Fruit fly (Drosophila melanogaster) S2 (cell line): ENCODE measurements around the gene Rap1.

ENCODE experiments used
- CG8478 ChIP-seq: fragments of >200 bp; optimal IDR thresholded peaks from 2 replicates; lab custom pipeline; 2018
- CTCF ChIP-seq, 2 experiments: fragments of >200 bp; optimal IDR thresholded peaks; 2 replicates each; lab custom pipeline; 2018

Gene Rap1

dm6 chr3L:1882868-1883554 is 21.0 kb upstream of the Rap1 start, which contains the start of gene CG13937:
CG13937 (minus strand) TSS chr3L:1883041.
- no peak for TF ChIP-seq CG8478 (lab: Kevin White, UChicago)
- no peak for TF ChIP-seq CTCF (optimal IDR thresholded peaks at IDR 0.05; lab: Kevin White, UChicago)

- TF ChIP-seq CG8478 (lab: Kevin White, UChicago) (no peak), CTCF (optimal IDR thresholded peaks at IDR 0.05; lab: Kevin White, UChicago) (no peak)
Measured at dm6 chr3L:1881919-1882318, 19.9 kb upstream of the Rap1 start.

dm6 chr3L:1880692-1881091 is 18.7 kb upstream of the Rap1 start:
- TF ChIP-seq CG8478 (lab: Kevin White, UChicago) (no peak), CTCF (optimal IDR thresholded peaks at IDR 0.05; lab: Kevin White, UChicago) (no peak)

dm6 chr3L:1876215-1876625 is 14.2 kb upstream of the Rap1 start, which contains the start of gene dre4:
dre4 (minus strand) TSS chr3L:1876312.
- TF ChIP-seq CG8478 (lab: Kevin White, UChicago), result no peak
- TF ChIP-seq CTCF (optimal IDR thresholded peaks at IDR 0.05; lab: Kevin White, UChicago), result peak; percentile 24 to 62

- TF ChIP-seq CG8478 (lab: Kevin White, UChicago) (no peak), CTCF (optimal IDR thresholded peaks at IDR 0.05; lab: Kevin White, UChicago) (no peak)
Measured at dm6 chr3L:1869719-1870118, 7.7 kb upstream of the Rap1 start, which contains the start of gene CG13924. CG13924 (plus strand) TSS chr3L:1870019.

dm6 chr3L:1868841-1869240 is 6.8 kb upstream of the Rap1 start:
- TF ChIP-seq CG8478 (lab: Kevin White, UChicago) (no peak), CTCF (optimal IDR thresholded peaks at IDR 0.05; lab: Kevin White, UChicago) (no peak)

- no peak for TF ChIP-seq CG8478 (lab: Kevin White, UChicago)
- no peak for TF ChIP-seq CTCF (optimal IDR thresholded peaks at IDR 0.05; lab: Kevin White, UChicago)
Measured at dm6 chr3L:1866021-1866811, 4.2 kb upstream of the Rap1 start.

- TF ChIP-seq CG8478 (lab: Kevin White, UChicago), result no peak
- TF ChIP-seq CTCF (optimal IDR thresholded peaks at IDR 0.05; lab: Kevin White, UChicago), result no peak
Measured at dm6 chr3L:1865121-1865727, 3.2 kb upstream of the Rap1 start, which contains the start of the genes HBS1 and CG12025. HBS1 (minus strand) TSS chr3L:1865240. CG12025 (plus strand) TSS chr3L:1865430.

- TF ChIP-seq CG8478 (lab: Kevin White, UChicago) (no peak), CTCF (optimal IDR thresholded peaks at IDR 0.05; lab: Kevin White, UChicago) (no peak)
Measured at dm6 chr3L:1861400-1861793, 642 bp downstream of the Rap1 start.

- TF ChIP-seq CG8478 (lab: Kevin White, UChicago) (no peak), CTCF (optimal IDR thresholded peaks at IDR 0.05; lab: Kevin White, UChicago) (no peak)
Measured at dm6 chr3L:1860749-1861148, 1.3 kb downstream of the Rap1 start.

dm6 chr3L:1859563-1859962 is 2.5 kb downstream of the Rap1 start:
- TF ChIP-seq CTCF (optimal IDR thresholded peaks at IDR 0.05; lab: Kevin White, UChicago) (no peak), CG8478 (lab: Kevin White, UChicago) (no peak)

- TF ChIP-seq CG8478 (lab: Kevin White, UChicago), result no peak
- TF ChIP-seq CTCF (optimal IDR thresholded peaks at IDR 0.05; lab: Kevin White, UChicago), result no peak
Measured at dm6 chr3L:1856467-1857350, 5.3 kb downstream of the Rap1 start, which contains the start of gene CG12024. CG12024 (plus strand) TSS chr3L:1857165.

dm6 chr3L:1855491-1855890 is 6.5 kb downstream of the Rap1 start, which contains the start of gene CNMa:
CNMa (minus strand) TSS chr3L:1855591.
- TF ChIP-seq CG8478 (lab: Kevin White, UChicago) (no peak), CTCF (optimal IDR thresholded peaks at IDR 0.05; lab: Kevin White, UChicago) (no peak)

- TF ChIP-seq CG8478 (lab: Kevin White, UChicago) (no peak), CTCF (optimal IDR thresholded peaks at IDR 0.05; lab: Kevin White, UChicago) (no peak)
Measured at dm6 chr3L:1853277-1853676, 8.8 kb downstream of the Rap1 start.
